Worm (Caenorhabditis elegans): ENCODE measurements around the gene lir-2.
A peak's percentile ranks its signal among the peaks of the same experiment; 100 is the strongest.

The lir-2 gene

DNA sequence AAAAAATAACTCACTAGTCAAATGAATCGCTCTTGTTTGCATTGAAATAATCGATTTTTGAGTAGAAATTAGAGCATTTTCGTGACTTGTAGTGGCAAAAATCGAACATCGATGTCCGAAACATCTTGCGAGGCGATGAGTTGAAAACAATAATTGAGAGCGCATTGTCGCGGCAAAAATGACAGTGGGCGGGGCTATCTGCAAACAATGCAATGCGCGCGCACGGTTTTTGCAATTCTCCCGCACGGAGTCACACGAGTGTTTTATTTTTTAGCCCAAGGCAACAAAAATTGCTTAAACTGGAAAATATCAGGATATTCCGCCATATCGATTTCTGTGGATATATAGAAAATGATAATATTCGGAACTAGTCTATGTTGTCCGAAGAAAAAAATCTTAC, 41.5 kb downstream of the lir-2 start, which contains the start of gene B0495.9:
Gene B0495.9 (minus strand): TSS at position 171 of the 400 bp plus-strand sequence.
- TF ChIP-seq C04F5.9 (tag; optimal IDR thresholded peaks at IDR 0.05) (peak; percentile 26), ceh-88 (GFP tag; IDR thresholded peaks at IDR 0.05) (no peak), rnt-1 (tag; optimal IDR thresholded peaks at IDR 0.05) (peak; percentile 81), unc-130 (tag; optimal IDR thresholded peaks at IDR 0.05) (peak; percentile 17), ceh-82 (tag; optimal IDR thresholded peaks at IDR 0.05) (peak; percentile 16 to 37 (median 21)), nhr-71 (tag; optimal IDR thresholded peaks at IDR 0.05) (peak; percentile 61), tbx-2 (tag; optimal IDR thresholded peaks at IDR 0.05) (peak; percentile 1), skn-1 (tag; optimal IDR thresholded peaks at IDR 0.05) (peak; percentile 51), snu-23 (GFP tag; optimal IDR thresholded peaks at IDR 0.05) (peak; percentile 68), lin-13 (GFP tag; optimal IDR thresholded peaks at IDR 0.05) (no peak), lin-14 (GFP tag; optimal IDR thresholded peaks at IDR 0.05) (peak; percentile 42), efl-1 (optimal IDR thresholded peaks at IDR 0.05) (peak; percentile 50 to 63), efl-1 (GFP tag; optimal IDR thresholded peaks at IDR 0.05 in 1 of 2) (peak; percentile 43 to 95), fos-1 (tag; optimal IDR thresholded peaks at IDR 0.05) (no peak), F16B12.6 (tag; optimal IDR thresholded peaks at IDR 0.05) (peak; percentile 47), mab-9 (GFP tag; IDR thresholded peaks at IDR 0.05) (peak; percentile 58; the same call in 1 of the 2 replicates), lsy-2 (tag; optimal IDR thresholded peaks at IDR 0.05) (peak; percentile 63 to 64), isw-1 (GFP tag; IDR thresholded peaks at IDR 0.05) (peak; percentile 31; the same call in 1 of the 2 replicates), lin-39 (tag; optimal IDR thresholded peaks at IDR 0.05) (peak; percentile 31), unc-98 (GFP tag; IDR thresholded peaks at IDR 0.05) (no peak), nhr-20 (tag; optimal IDR thresholded peaks at IDR 0.05) (peak; percentile 41), blmp-1 (tag; optimal IDR thresholded peaks at IDR 0.05) (peak; percentile 3), xbp-1 (tag; optimal IDR thresholded peaks at IDR 0.05) (peak; percentile 42), efl-3 (GFP tag; optimal IDR thresholded peaks at IDR 0.05) (no peak), nhr-85 (tag) (peak; percentile 56), swsn-7 (tag; optimal IDR thresholded peaks at IDR 0.05) (peak; percentile 50), pax-3 (tag; optimal IDR thresholded peaks at IDR 0.05) (no peak), dsc-1 (tag; optimal IDR thresholded peaks at IDR 0.05) (peak; percentile 50), dpl-1 (GFP tag; optimal IDR thresholded peaks at IDR 0.05) (peak; percentile 42 to 54 (median 52)), snpc-4 (tag; optimal IDR thresholded peaks at IDR 0.05) (peak; percentile 23), nhr-76 (tag; optimal IDR thresholded peaks at IDR 0.05) (peak; percentile 19), ztf-11 (tag; optimal IDR thresholded peaks at IDR 0.05) (peak in 1 of 2 experiments; percentile 55), elt-2 (tag; optimal IDR thresholded peaks at IDR 0.05) (peak; percentile 29), elt-3 (tag; optimal IDR thresholded peaks at IDR 0.05) (peak in 1 of 6 experiments; percentile 14), nhr-19 (GFP tag; conservative IDR thresholded peaks at IDR 0.05) (peak; percentile 48), nhr-77 (tag; optimal IDR thresholded peaks at IDR 0.05) (no peak), irx-1 (tag; optimal IDR thresholded peaks at IDR 0.05) (peak; percentile 34), lir-3 (tag; optimal IDR thresholded peaks at IDR 0.05; ENCODE audit: poor library complexity) (peak; percentile 26), lin-35 (GFP tag; optimal IDR thresholded peaks at IDR 0.05) (peak; percentile 22 to 52), C16A3.4 (tag; optimal IDR thresholded peaks at IDR 0.05) (peak; percentile 38), pqm-1 (tag; optimal IDR thresholded peaks at IDR 0.05) (no peak), hlh-17 (GFP tag; optimal IDR thresholded peaks at IDR 0.05; ENCODE audit: borderline replicate concordance) (no peak), ets-5 (GFP tag; IDR thresholded peaks at IDR 0.05) (no peak), mdl-1 (tag; optimal IDR thresholded peaks at IDR 0.05) (peak in 1 of 2 experiments; percentile 12), nhr-47 (tag; optimal IDR thresholded peaks at IDR 0.05) (peak; percentile 54), nhr-90 (tag; optimal IDR thresholded peaks at IDR 0.05; ENCODE audit: poor library complexity) (peak; percentile 47)
